Worm (Caenorhabditis elegans) whole organism, L4 larva: ENCODE measurements around the gene nhr-238.

ENCODE experiments used
- ZK546.5 ChIP-seq, 2 experiments: sonication (generic microtip); optimal IDR thresholded peaks; 2 replicates each; lab custom pipeline; 2017; ENCODE audit warnings: missing biosample characterization in 2 of 2, missing genetic modification characterization in 2 of 2
- aly-2 ChIP-seq: sonication (generic microtip); optimal IDR thresholded peaks from 2 replicates; lab custom pipeline; 2018; ENCODE audit warnings: missing biosample characterization, missing genetic modification characterization
- ama-1 ChIP-seq: fragments of 150-350 bp; optimal IDR thresholded peaks from 2 replicates; lab custom pipeline; 2014; ENCODE audit warnings: inconsistent platforms, mixed read lengths
- egl-27 ChIP-seq: sonication (generic microtip); optimal IDR thresholded peaks from 3 replicates; lab custom pipeline; 2017; ENCODE audit warnings: missing biosample characterization, missing genetic modification reagents, missing genetic modification characterization
- mep-1 ChIP-seq: fragments of 150-350 bp; sonication (generic microtip); optimal IDR thresholded peaks from 3 replicates; lab custom pipeline; 2014; ENCODE audit warnings: missing biosample characterization, missing genetic modification characterization
- nhr-11 ChIP-seq: fragments of 150-350 bp; optimal IDR thresholded peaks from 2 replicates; lab custom pipeline; 2014; ENCODE audit warnings: missing biosample characterization, missing genetic modification characterization
- nhr-6 ChIP-seq: fragments of 150-350 bp; optimal IDR thresholded peaks from 2 replicates; lab custom pipeline; 2014; ENCODE audit warnings: missing biosample characterization, missing genetic modification characterization
- pha-4 ChIP-seq, 2 experiments: fragments of 150-350 bp in 1 of 2; fragments of 200-800 bp in 1 of 2; sonication (Bioruptor generic) in 1 of 2; IDR thresholded peaks in 1 of 2; optimal IDR thresholded peaks in 1 of 2; 2 replicates each; pipeline versions ENCODE4 v1.3.6 to Lab custom; 2014 to 2022; ENCODE audit warnings: missing genetic modification characterization in 2 of 2, missing genetic modification reagents in 2 of 2, missing biosample characterization in 1 of 2, missing compliant biosample characterization in 1 of 2
- unc-39 ChIP-seq: sonication (generic microtip); optimal IDR thresholded peaks from 2 replicates; lab custom pipeline; 2017; ENCODE audit warnings: missing biosample characterization, missing genetic modification characterization

ce11 chrV:1627269-1627668 is 2.0 kb downstream of the nhr-238 start:
- TF ChIP-seq ZK546.5 (tag; optimal IDR thresholded peaks at IDR 0.05; lab: Kevin White, UChicago) (no peak), ama-1 (no peak), nhr-6 (no peak), egl-27 (tag; lab: Kevin White, UChicago) (no peak), pha-4 (GFP tag; IDR thresholded peaks at IDR 0.05; lab: Robert Waterston, UW) (no peak), pha-4 (tag; optimal IDR thresholded peaks at IDR 0.05; lab: Kevin White, UChicago) (no peak), aly-2 (no peak), nhr-11 (no peak), unc-39 (tag; lab: Kevin White, UChicago) (no peak), mep-1 (tag; lab: Kevin White, UChicago) (peak; percentile 23)
